Fruit fly (Drosophila melanogaster) whole organism, embryonic: ENCODE results near the gene CG42592.

Experiments used
- BEAF-32 ChIP-seq: fragments of 200-800 bp; sonication (Bioruptor generic); optimal IDR thresholded peaks from 3 replicates; lab custom pipeline; 2017; ENCODE audit warnings: missing biosample characterization, missing genetic modification characterization, mild to moderate bottlenecking, moderate library complexity, missing genetic modification reagents
- Blimp-1 ChIP-seq: fragments of 200-800 bp; sonication (Bioruptor generic); optimal IDR thresholded peaks from 3 replicates; lab custom pipeline; 2018; ENCODE audit warnings: missing biosample characterization, missing genetic modification characterization, mild to moderate bottlenecking, moderate library complexity, missing genetic modification reagents
- CG12219 ChIP-seq: fragments of 200-800 bp; sonication (Bioruptor generic); optimal IDR thresholded peaks from 3 replicates; lab custom pipeline; 2018; ENCODE audit warnings: missing biosample characterization, mild to moderate bottlenecking, missing genetic modification characterization
- CG13287 ChIP-seq: fragments of 200-800 bp; sonication (Bioruptor generic); IDR thresholded peaks from 2 replicates; pipeline ENCODE4 v1.3.6; 2022; ENCODE audit warnings: missing biosample characterization, missing genetic modification characterization; ENCODE audit not compliant: partially characterized antibody
- CG15073 ChIP-seq: fragments of 200-800 bp; sonication (Bioruptor generic); optimal IDR thresholded peaks from 2 replicates; lab custom pipeline; 2016; ENCODE audit warnings: missing biosample characterization, missing genetic modification characterization
- CG15269 ChIP-seq: fragments of 200-800 bp; sonication (Bioruptor generic); optimal IDR thresholded peaks from 2 replicates; lab custom pipeline; 2018; ENCODE audit warnings: missing biosample characterization, mild to moderate bottlenecking, missing genetic modification characterization, moderate library complexity
- CG17829 ChIP-seq: fragments of 200-800 bp; optimal IDR thresholded peaks from 2 replicates; lab custom pipeline; 2019; ENCODE audit warnings: missing biosample characterization, mild to moderate bottlenecking, missing genetic modification characterization, moderate library complexity
- CG18764 ChIP-seq: fragments of 200-800 bp; sonication (Bioruptor generic); optimal IDR thresholded peaks from 3 replicates; lab custom pipeline; 2016; ENCODE audit warnings: missing biosample characterization, missing genetic modification characterization
- CG34224 ChIP-seq: fragments of 200-800 bp; sonication (Bioruptor generic); IDR thresholded peaks from 3 replicates; pipeline ENCODE4 v1.3.6; 2022; ENCODE audit warnings: missing biosample characterization, missing genetic modification characterization; ENCODE audit not compliant: partially characterized antibody
- CG3847 ChIP-seq: fragments of 200-800 bp; sonication (Bioruptor generic); IDR thresholded peaks from 2 replicates; pipeline ENCODE4 v1.3.6; 2022; ENCODE audit warnings: missing biosample characterization, missing genetic modification characterization
- CG4424 ChIP-seq: fragments of 200-800 bp; sonication (Bioruptor generic); optimal IDR thresholded peaks from 3 replicates; lab custom pipeline; 2016; ENCODE audit warnings: missing biosample characterization, missing genetic modification characterization
- CG9797 ChIP-seq: fragments of 200-800 bp; sonication (Bioruptor generic); optimal IDR thresholded peaks from 3 replicates; lab custom pipeline; 2018; ENCODE audit warnings: missing biosample characterization, mild to moderate bottlenecking, missing genetic modification characterization
- Dll ChIP-seq: fragments of 200-800 bp; sonication (Bioruptor generic); IDR thresholded peaks from 4 replicates; pipeline ENCODE4 v1.3.6; 2022; ENCODE audit warnings: missing biosample characterization, missing genetic modification characterization; ENCODE audit not compliant: partially characterized antibody
- Doc3 ChIP-seq: fragments of 200-800 bp; sonication (Bioruptor generic); IDR thresholded peaks from 3 replicates; pipeline ENCODE4 v1.3.6; 2022; ENCODE audit warnings: missing biosample characterization, missing genetic modification characterization; ENCODE audit not compliant: partially characterized antibody
- Dp ChIP-seq: fragments of 200-800 bp; sonication (Bioruptor generic); optimal IDR thresholded peaks from 2 replicates; lab custom pipeline; 2018; ENCODE audit warnings: missing biosample characterization, mild to moderate bottlenecking, missing genetic modification characterization, moderate library complexity
- Ets65A ChIP-seq: fragments of 200-800 bp; sonication (Bioruptor generic); peaks from one replicate; lab custom pipeline; 2016; ENCODE audit warnings: missing biosample characterization, missing genetic modification characterization
- Ets97D ChIP-seq: fragments of 200-800 bp; sonication (Bioruptor generic); optimal IDR thresholded peaks from 3 replicates; lab custom pipeline; 2016; ENCODE audit warnings: missing biosample characterization, missing genetic modification characterization
- Fer2 ChIP-seq: fragments of 200-800 bp; sonication (Bioruptor generic); optimal IDR thresholded peaks from 2 replicates; lab custom pipeline; 2018; ENCODE audit warnings: missing biosample characterization, mild to moderate bottlenecking, missing genetic modification characterization, moderate library complexity
- Hmx ChIP-seq: fragments of 200-800 bp; sonication (Bioruptor generic); optimal IDR thresholded peaks from 2 replicates; lab custom pipeline; 2016; ENCODE audit warnings: missing biosample characterization, missing genetic modification characterization
- Lim3 ChIP-seq: fragments of 200-800 bp; sonication (Bioruptor generic); IDR thresholded peaks from 2 replicates; pipeline ENCODE4 v1.3.6; 2022; ENCODE audit warnings: missing biosample characterization, missing genetic modification characterization
- Max ChIP-seq: fragments of 200-800 bp; sonication (Bioruptor generic); optimal IDR thresholded peaks from 2 replicates; lab custom pipeline; 2016; ENCODE audit warnings: missing biosample characterization, mild to moderate bottlenecking, missing genetic modification characterization
- Med ChIP-seq: fragments of 200-800 bp; sonication (Bioruptor generic); peaks from one replicate; lab custom pipeline; 2016; ENCODE audit warnings: missing biosample characterization, missing genetic modification characterization, mild to moderate bottlenecking, inconsistent platforms, moderate library complexity
- Myb ChIP-seq: fragments of 200-800 bp; sonication (Bioruptor generic); optimal IDR thresholded peaks from 2 replicates; lab custom pipeline; 2016; ENCODE audit warnings: missing biosample characterization, missing genetic modification characterization
- Opbp ChIP-seq: fragments of 200-800 bp; sonication (Bioruptor generic); IDR thresholded peaks from 3 replicates; pipeline ENCODE4 v1.3.6; 2022; ENCODE audit warnings: missing biosample characterization, missing genetic modification characterization; ENCODE audit not compliant: partially characterized antibody
- Poxn ChIP-seq: fragments of 200-800 bp; sonication (Bioruptor generic); IDR thresholded peaks from 2 replicates; pipeline ENCODE4 v1.3.6; 2022; ENCODE audit warnings: missing biosample characterization, missing genetic modification characterization
- Sry-δ ChIP-seq: fragments of 200-800 bp; sonication (Bioruptor generic); optimal IDR thresholded peaks from 2 replicates; lab custom pipeline; 2016; ENCODE audit warnings: missing biosample characterization, missing genetic modification characterization
- Stat92E ChIP-seq, 3 experiments: fragments of >200 bp in 2 of 3; fragments of 200-800 bp in 1 of 3; sonication (Bioruptor generic) in 1 of 3; optimal IDR thresholded peaks; 2 replicates each; lab custom pipeline; 2017 to 2019; ENCODE audit warnings: missing biosample characterization in 3 of 3, missing genetic modification characterization in 3 of 3, mild to moderate bottlenecking in 1 of 3, moderate library complexity in 1 of 3
- Taf1 ChIP-seq: fragments of 200-800 bp; sonication (Bioruptor generic); IDR thresholded peaks from 2 replicates; pipeline ENCODE4 v1.3.6; 2022; ENCODE audit warnings: missing biosample characterization, missing genetic modification characterization
- ara ChIP-seq: fragments of 200-800 bp; sonication (Bioruptor generic); IDR thresholded peaks from 2 replicates; pipeline ENCODE4 v1.3.6; 2022; ENCODE audit warnings: missing biosample characterization, missing genetic modification characterization
- bab2 ChIP-seq: fragments of 200-800 bp; sonication (Bioruptor generic); optimal IDR thresholded peaks from 2 replicates; lab custom pipeline; 2016; ENCODE audit warnings: missing biosample characterization, missing genetic modification characterization
- bbx ChIP-seq: fragments of 200-800 bp; sonication (Bioruptor generic); IDR thresholded peaks from 2 replicates; pipeline ENCODE4 v1.3.6; 2022; ENCODE audit warnings: missing biosample characterization, missing genetic modification characterization; ENCODE audit not compliant: partially characterized antibody
- cas ChIP-seq: fragments of 200-800 bp; sonication (Bioruptor generic); IDR thresholded peaks from 2 replicates; pipeline ENCODE4 v1.3.6; 2022; ENCODE audit warnings: missing biosample characterization, missing genetic modification characterization
- ci ChIP-seq: fragments of 200-800 bp; sonication (Bioruptor generic); IDR thresholded peaks from 3 replicates; pipeline ENCODE4 v1.3.6; 2022; ENCODE audit warnings: missing biosample characterization, missing genetic modification characterization
- dm ChIP-seq: fragments of 200-800 bp; sonication (Bioruptor generic); optimal IDR thresholded peaks from 3 replicates; lab custom pipeline; 2016; ENCODE audit warnings: missing biosample characterization, missing genetic modification characterization
- dmrt99B ChIP-seq: fragments of 200-800 bp; sonication (Bioruptor generic); optimal IDR thresholded peaks from 2 replicates; lab custom pipeline; 2018; ENCODE audit warnings: missing biosample characterization, mild to moderate bottlenecking, missing genetic modification characterization, moderate library complexity
- gcm ChIP-seq: fragments of 200-800 bp; sonication (Bioruptor generic); optimal IDR thresholded peaks from 2 replicates; lab custom pipeline; 2019; ENCODE audit warnings: missing biosample characterization, mild to moderate bottlenecking, missing genetic modification characterization, moderate library complexity
- lov ChIP-seq, 2 experiments: fragments of 200-800 bp in 1 of 2; fragments of >200 bp in 1 of 2; sonication (Bioruptor generic) in 1 of 2; IDR thresholded peaks in 1 of 2; optimal IDR thresholded peaks in 1 of 2; 2 replicates in 1 of 2; 3 replicates in 1 of 2; pipeline versions ENCODE4 v1.3.6 to Lab custom; 2017 to 2022; ENCODE audit warnings: missing biosample characterization in 1 of 2, missing genetic modification characterization in 1 of 2
- nom ChIP-seq: fragments of 200-800 bp; sonication (Bioruptor generic); optimal IDR thresholded peaks from 2 replicates; lab custom pipeline; 2017; ENCODE audit warnings: missing biosample characterization, missing genetic modification characterization, mild to moderate bottlenecking, moderate library complexity, missing genetic modification reagents
- pho ChIP-seq: fragments of 200-800 bp; sonication (Bioruptor generic); optimal IDR thresholded peaks from 2 replicates; lab custom pipeline; 2016; ENCODE audit warnings: missing biosample characterization, missing genetic modification characterization
- phol ChIP-seq: fragments of 200-800 bp; sonication (Bioruptor generic); optimal IDR thresholded peaks from 3 replicates; lab custom pipeline; 2018; ENCODE audit warnings: missing biosample characterization, mild to moderate bottlenecking, missing genetic modification characterization, moderate library complexity
- sd ChIP-seq: fragments of 200-800 bp; sonication (Bioruptor generic); optimal IDR thresholded peaks from 3 replicates; lab custom pipeline; 2018; ENCODE audit warnings: missing biosample characterization, mild to moderate bottlenecking, missing genetic modification characterization, moderate library complexity
- stwl ChIP-seq: fragments of 200-800 bp; sonication (Bioruptor generic); optimal IDR thresholded peaks from 3 replicates; lab custom pipeline; 2018; ENCODE audit warnings: missing biosample characterization, mild to moderate bottlenecking, missing genetic modification characterization, moderate library complexity
- sug ChIP-seq: fragments of 200-800 bp; optimal IDR thresholded peaks from 2 replicates; lab custom pipeline; 2019; ENCODE audit warnings: missing biosample characterization, mild to moderate bottlenecking, missing genetic modification characterization, moderate library complexity
- vnd ChIP-seq: fragments of 200-800 bp; sonication (Bioruptor generic); IDR thresholded peaks from 3 replicates; pipeline ENCODE4 v1.3.6; 2022; ENCODE audit warnings: missing biosample characterization, missing genetic modification characterization; ENCODE audit not compliant: partially characterized antibody
- zen2 ChIP-seq: fragments of 200-800 bp; sonication (Bioruptor generic); IDR thresholded peaks from 3 replicates; pipeline ENCODE4 v1.3.6; 2022; ENCODE audit warnings: missing biosample characterization, missing genetic modification characterization; ENCODE audit not compliant: partially characterized antibody

The CG42592 gene

DNA sequence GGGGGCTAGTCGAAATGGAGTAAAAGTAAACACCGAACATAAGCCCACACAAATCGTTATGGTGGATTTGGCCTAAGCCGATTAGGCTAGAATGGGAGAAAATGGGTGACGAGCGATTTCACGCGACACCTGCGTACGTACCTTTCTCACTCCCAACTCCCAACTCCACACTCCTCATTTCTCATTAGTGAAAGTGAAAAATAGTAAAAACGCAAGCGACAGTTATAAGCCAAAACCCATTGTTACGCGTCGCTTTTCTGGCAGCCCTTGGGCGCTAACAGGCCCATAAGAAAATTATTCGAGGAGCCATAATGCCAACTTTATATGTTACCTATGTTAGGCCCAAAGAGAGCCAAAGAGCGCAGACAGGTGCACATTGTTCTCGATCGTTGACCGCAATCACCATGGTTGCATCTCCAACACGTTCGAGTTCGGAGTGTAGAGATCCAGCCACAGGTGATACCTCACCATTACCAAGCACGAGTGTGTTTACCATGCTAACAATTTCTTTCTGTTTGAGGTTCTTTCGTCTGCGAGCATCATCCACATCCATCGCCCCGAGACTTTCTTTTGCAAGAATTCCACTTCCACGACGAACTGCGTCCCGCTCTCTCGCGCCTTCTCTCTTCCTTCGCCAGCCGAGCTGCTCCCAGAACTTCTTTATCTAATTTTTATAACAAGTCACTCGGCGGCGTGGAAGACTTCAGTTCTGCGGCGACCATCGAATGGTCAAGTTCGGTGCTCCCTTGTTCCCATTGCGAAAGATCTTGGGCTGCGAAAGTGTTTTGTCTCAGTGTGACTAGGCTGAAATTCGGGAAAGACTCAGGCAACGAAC is 17.4 kb downstream of the CG42592 start, which contains the start of gene neo (continued):
- TF ChIP-seq CG15073 (GFP tag; lab: Kevin White, UChicago) (no peak), Blimp-1 (peak; percentile 97), dmrt99B (no peak), Ets65A (GFP tag; lab: Kevin White, UChicago) (peak; percentile 85), gcm (GFP tag; lab: Kevin White, UChicago) (no peak), Max (no peak), sd (tag; lab: Kevin White, UChicago) (no peak), Stat92E (GFP tag; optimal IDR thresholded peaks at IDR 0.05; lab: Kevin White, UChicago) (peak in 1 of 3 experiments; percentile 10), CG12219 (no peak), Fer2 (no peak), vnd (GFP tag; lab: Robert Waterston, UW) (no peak), Med (GFP tag; lab: Kevin White, UChicago) (peak; percentile 68), CG18764 (GFP tag; lab: Kevin White, UChicago) (no peak), Poxn (no peak), Taf1 (no peak), CG17829 (tag; lab: Kevin White, UChicago) (no peak), cas (no peak), ara (no peak), nom (no peak), CG4424 (GFP tag; lab: Kevin White, UChicago) (no peak), lov (optimal IDR thresholded peaks at IDR 0.05; lab: Kevin White, UChicago) (no peak), lov (GFP tag; IDR thresholded peaks at IDR 0.05; lab: Robert Waterston, UW) (no peak), sug (tag; lab: Kevin White, UChicago) (no peak), bab2 (GFP tag; lab: Kevin White, UChicago) (no peak)

DNA sequence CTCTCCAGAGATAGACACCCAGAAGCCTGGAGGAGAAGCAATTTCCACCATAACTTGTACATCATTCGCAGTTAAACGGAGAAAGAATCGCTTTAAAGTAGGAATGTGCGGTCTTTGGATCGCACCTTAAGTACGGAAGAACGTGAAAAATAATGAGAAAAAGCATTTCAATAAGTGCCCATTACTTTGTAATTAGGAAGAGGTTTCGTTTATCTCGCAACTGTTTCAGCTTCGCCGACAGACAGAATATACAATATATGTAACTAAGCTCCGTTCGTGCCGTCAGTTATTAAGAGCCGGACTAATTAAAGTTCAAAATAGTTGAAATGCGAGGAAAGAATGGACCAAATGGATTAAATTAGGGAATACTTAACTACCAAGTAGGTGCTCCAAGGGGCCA is 18.4 kb downstream of the CG42592 start, which contains the start of gene CG7829:
CG7829 (minus strand) TSS at position 101 of the 400 bp plus-strand sequence.
- TF ChIP-seq Ets65A (GFP tag; lab: Kevin White, UChicago) (peak; percentile 30), bbx (GFP tag; lab: Robert Waterston, UW) (no peak)

DNA sequence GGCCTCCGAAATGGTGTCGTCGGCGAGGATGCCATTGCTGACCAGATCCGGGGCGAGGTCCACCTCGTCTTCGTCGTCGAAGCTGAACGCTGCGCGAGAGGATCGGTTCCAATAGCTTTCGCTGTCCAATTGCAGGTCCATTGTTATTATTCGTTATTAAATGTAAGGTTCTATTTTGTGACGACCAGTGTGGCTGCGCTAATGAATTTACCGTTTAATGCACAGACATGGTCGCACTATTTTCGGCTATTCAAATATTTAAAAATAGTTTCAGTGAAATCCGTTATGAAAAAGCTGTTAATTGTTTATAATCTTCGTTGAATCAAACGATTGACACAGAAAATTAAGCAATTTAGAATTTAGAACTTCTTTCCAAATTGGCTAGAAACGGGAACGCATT is 19.8 kb downstream of the CG42592 start, which contains the start of gene Vps16B:
Vps16B (minus strand) TSS at position 186 of the 400 bp plus-strand sequence.
- no peak for TF ChIP-seq Hmx (GFP tag; lab: Kevin White, UChicago)
- TF ChIP-seq stwl (tag; lab: Kevin White, UChicago) = peak; percentile 94
- no peak for TF ChIP-seq pho
- peak; percentile 51; the same call in 1 of the 4 replicates for TF ChIP-seq Dll
- TF ChIP-seq Lim3 (GFP tag; lab: Robert Waterston, UW) = no peak
- peak; percentile 64 for TF ChIP-seq Dp (GFP tag; lab: Kevin White, UChicago)
- TF ChIP-seq dm (GFP tag; lab: Kevin White, UChicago) = no peak
- TF ChIP-seq BEAF-32 (GFP tag; lab: Kevin White, UChicago) = peak; percentile 19
- 0 out of 3 replicates have a peak, but pooled peaks have one; percentile 49 for TF ChIP-seq zen2 (GFP tag; lab: Robert Waterston, UW)
- no peak for TF ChIP-seq phol (tag; lab: Kevin White, UChicago)
- peak; percentile 25; the same call in 1 of the 2 replicates for TF ChIP-seq CG3847
- peak; percentile 39; the same call in 1 of the 3 replicates for TF ChIP-seq Opbp (GFP tag; lab: Robert Waterston, UW)
- TF ChIP-seq ci = no peak
- peak; percentile 41; the same call in 2 of the 3 replicates for TF ChIP-seq CG34224 (GFP tag; lab: Robert Waterston, UW)
- peak; percentile 36 for TF ChIP-seq Ets97D
- TF ChIP-seq Sry-δ (GFP tag; lab: Kevin White, UChicago) = peak; percentile 15
- TF ChIP-seq CG9797 (GFP tag; lab: Kevin White, UChicago) = peak; percentile 58
- TF ChIP-seq Myb (GFP tag; lab: Kevin White, UChicago) = peak; percentile 98
- TF ChIP-seq CG15269 = no peak
- peak; percentile 21; the same call in 1 of the 3 replicates for TF ChIP-seq Doc3 (GFP tag; lab: Robert Waterston, UW)
- peak; percentile 69 for TF ChIP-seq CG13287 (GFP tag; lab: Robert Waterston, UW)
